Worm (Caenorhabditis elegans): ENCODE results near the gene dpy-8.

dpy-8 gene

ce11 chrX:5171085-5171484 lies 20.8 kb upstream of the dpy-8 start, which contains the start of gene T03G11.10:
Gene T03G11.10 (minus strand): TSS chrX:5171185.
- TF ChIP-seq Y79H2A.3 (GFP tag; conservative IDR thresholded peaks at IDR 0.05): no peak
- TF ChIP-seq madf-8 (GFP tag; conservative IDR thresholded peaks at IDR 0.05): no peak
- TF ChIP-seq ztf-28 (GFP tag; IDR thresholded peaks at IDR 0.05): no peak
- TF ChIP-seq sptf-2 (GFP tag; optimal IDR thresholded peaks at IDR 0.05): no peak
- TF ChIP-seq lin-40 (tag; optimal IDR thresholded peaks at IDR 0.05): no peak
- TF ChIP-seq C06A6.2 (GFP tag; conservative IDR thresholded peaks at IDR 0.05): no peak
- TF ChIP-seq B0261.1 (tag; optimal IDR thresholded peaks at IDR 0.05): no peak
- no peak for TF ChIP-seq K12H6.12 (tag; optimal IDR thresholded peaks at IDR 0.05)
- TF ChIP-seq let-526 (GFP tag; IDR thresholded peaks at IDR 0.05): no peak
- no peak for TF ChIP-seq F52B5.7 (tag; optimal IDR thresholded peaks at IDR 0.05)
- no peak for TF ChIP-seq efl-1 (GFP tag; optimal IDR thresholded peaks at IDR 0.05)
- no peak for TF ChIP-seq nhr-27 (tag; optimal IDR thresholded peaks at IDR 0.05)
- no peak for TF ChIP-seq rec-8 (tag; optimal IDR thresholded peaks at IDR 0.05)
- no peak for TF ChIP-seq snpc-1.1 (tag; optimal IDR thresholded peaks at IDR 0.05; ENCODE audit: insufficient read depth)

DNA sequence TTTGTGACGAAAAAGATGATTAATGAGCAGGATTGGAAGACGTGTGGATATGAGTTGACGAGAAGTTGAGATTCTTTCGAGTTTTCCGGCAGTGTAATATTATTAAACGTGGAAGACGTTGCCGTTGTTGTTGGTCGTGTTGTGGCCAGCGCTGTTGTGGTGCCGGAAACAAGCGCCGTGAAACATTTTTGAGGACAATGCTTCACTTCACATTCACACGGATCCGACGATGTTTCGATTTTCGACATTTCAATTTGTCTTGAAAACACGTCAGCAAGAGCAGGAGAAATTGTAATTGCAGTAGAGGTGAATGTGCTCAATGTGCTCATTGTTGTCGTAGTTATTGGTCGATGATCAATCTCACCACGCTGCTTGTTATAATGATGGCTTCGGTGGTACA lies 18.5 kb upstream of the dpy-8 start:
- TF ChIP-seq T07F8.4 (tag; optimal IDR thresholded peaks at IDR 0.05) (no peak), Y53F4B.3 (GFP tag; IDR thresholded peaks at IDR 0.05) (no peak), dpl-1 (GFP tag; optimal IDR thresholded peaks at IDR 0.05) (no peak), ztf-26 (tag; optimal IDR thresholded peaks at IDR 0.05) (no peak), snpc-1.3 (tag; optimal IDR thresholded peaks at IDR 0.05; ENCODE audit: insufficient read depth) (no peak), attf-6 (GFP tag; IDR thresholded peaks at IDR 0.05) (no peak), egrh-3 (GFP tag; IDR thresholded peaks at IDR 0.05) (no peak), zim-3 (tag; optimal IDR thresholded peaks at IDR 0.05) (no peak), mxl-1 (tag; optimal IDR thresholded peaks at IDR 0.05) (no peak), K12H6.12 (tag; optimal IDR thresholded peaks at IDR 0.05) (no peak), attf-3 (GFP tag; conservative IDR thresholded peaks at IDR 0.05) (no peak)

ce11 chrX:5165037-5165436 lies 14.8 kb upstream of the dpy-8 start, which contains the start of gene mans-3:
Gene mans-3 (plus strand): TSS chrX:5165395.
- TF ChIP-seq B0035.1 (tag; optimal IDR thresholded peaks at IDR 0.05) (no peak), mcd-1 (GFP tag; IDR thresholded peaks at IDR 0.05) (no peak; the same call in 1 of the 2 replicates), Y53F4B.3 (GFP tag; IDR thresholded peaks at IDR 0.05) (no peak), F39B2.1 (GFP tag; IDR thresholded peaks at IDR 0.05) (no peak), ceh-58 (GFP tag; IDR thresholded peaks at IDR 0.05) (no peak), egl-18 (GFP tag; IDR thresholded peaks at IDR 0.05) (no peak), K11D2.4 (GFP tag; IDR thresholded peaks at IDR 0.05) (peak; percentile 85), dpl-1 (GFP tag; optimal IDR thresholded peaks at IDR 0.05) (no peak), mel-28 (tag; optimal IDR thresholded peaks at IDR 0.05; ENCODE audit: borderline replicate concordance) (no peak), unc-62 (GFP tag; optimal IDR thresholded peaks at IDR 0.05) (peak; percentile 61), D2030.7 (GFP tag; IDR thresholded peaks at IDR 0.05) (no peak), chd-7 (tag; optimal IDR thresholded peaks at IDR 0.05) (no peak), hmg-20 (GFP tag; IDR thresholded peaks at IDR 0.05) (peak; percentile 59; the same call in 1 of the 2 replicates), hlh-12 (tag; optimal IDR thresholded peaks at IDR 0.05) (no peak), let-526 (GFP tag; IDR thresholded peaks at IDR 0.05) (no peak), ceh-79 (tag; optimal IDR thresholded peaks at IDR 0.05) (no peak), rec-8 (tag; optimal IDR thresholded peaks at IDR 0.05) (no peak), attf-5 (GFP tag; optimal IDR thresholded peaks at IDR 0.05) (peak; percentile 88), nfya-2 (GFP tag; IDR thresholded peaks at IDR 0.05) (no peak), snpc-4 (GFP tag; optimal IDR thresholded peaks at IDR 0.05) (no peak), snpc-4 (tag; optimal IDR thresholded peaks at IDR 0.05) (peak in 2 of 4 experiments; percentile 55 to 81), ceh-27 (GFP tag; optimal IDR thresholded peaks at IDR 0.05) (no peak), nfya-1 (tag; optimal IDR thresholded peaks at IDR 0.05; ENCODE audit: borderline replicate concordance, insufficient read depth) (no peak), atf-7 (tag; optimal IDR thresholded peaks at IDR 0.05) (peak; percentile 75), cebp-1 (GFP tag; IDR thresholded peaks at IDR 0.05) (no peak), cebp-1 (tag; optimal IDR thresholded peaks at IDR 0.05) (no peak)

Measured in whole organism, young adult.